3 worm cellular contexts compared by ENCODE assay signal in the genomic region with DNA sequence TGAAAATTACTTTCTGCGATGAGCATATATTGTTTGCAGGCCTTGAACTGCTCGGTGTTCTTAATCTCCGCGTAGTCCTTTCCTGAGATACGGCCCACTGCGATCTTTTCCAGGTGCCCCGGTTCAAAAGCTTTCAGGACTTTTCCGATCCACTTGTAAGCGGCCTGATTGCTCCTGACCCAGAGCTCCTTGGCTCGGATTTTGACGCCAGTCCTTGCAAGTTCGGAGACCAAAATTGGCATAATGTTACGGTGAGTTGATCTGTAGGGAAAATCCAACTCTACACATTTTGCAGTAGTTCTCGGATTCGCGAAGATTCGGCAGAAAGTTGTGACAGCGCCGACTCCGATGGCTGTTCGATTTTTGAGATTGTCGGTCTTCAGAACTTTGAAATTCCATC.
TF ChIP-seq lines count a peak whose summit lies in the region.

No protein-coding gene starts in this region.

TF ChIP-seq in whole organism, L1 larva, 84 proteins besides CTCF, POLR2A, EP300 and RAD21:
- TF ChIP-seq unc-86 (tag; optimal IDR thresholded peaks at IDR 0.05; lab: Kevin White, UChicago) (no peak), nhr-85 (tag; lab: Kevin White, UChicago) (peak; percentile 37)
TF ChIP-seq in whole organism, L1 larva: peak in this region for 1.

TF ChIP-seq in whole organism, L4 larva, 104 proteins besides CTCF, POLR2A, EP300 and RAD21:
- no peak for TF ChIP-seq D1046.2 (GFP tag; IDR thresholded peaks at IDR 0.05; lab: Robert Waterston, UW)
- TF ChIP-seq nhr-237 (tag; optimal IDR thresholded peaks at IDR 0.05; lab: Kevin White, UChicago) = no peak
- TF ChIP-seq aha-1 (tag; lab: Kevin White, UChicago) = peak; percentile 96
- no peak for TF ChIP-seq hlh-11 (tag; optimal IDR thresholded peaks at IDR 0.05; lab: Kevin White, UChicago)
- TF ChIP-seq daf-19 (GFP tag; conservative IDR thresholded peaks at IDR 0.05; lab: Robert Waterston, UW) = no peak
- no peak for TF ChIP-seq dpl-1 (GFP tag; optimal IDR thresholded peaks at IDR 0.05; lab: Kevin White, UChicago)
- TF ChIP-seq egl-27 (tag; optimal IDR thresholded peaks at IDR 0.05; lab: Kevin White, UChicago) = no peak
- no peak for TF ChIP-seq fos-1 (tag; optimal IDR thresholded peaks at IDR 0.05; lab: Kevin White, UChicago)
- no peak for TF ChIP-seq zfp-3 (GFP tag; conservative IDR thresholded peaks at IDR 0.05; lab: Robert Waterston, UW)
- TF ChIP-seq F44E2.7 (GFP tag; IDR thresholded peaks at IDR 0.05; lab: Robert Waterston, UW) = 0 out of 2 replicates have a peak, but pooled peaks have one; percentile 70
- TF ChIP-seq pha-4 (GFP tag; IDR thresholded peaks at IDR 0.05; lab: Robert Waterston, UW) = no peak
- no peak for TF ChIP-seq pha-4 (tag; optimal IDR thresholded peaks at IDR 0.05; lab: Kevin White, UChicago)

TF ChIP-seq in whole organism, young adult, 124 proteins besides CTCF, POLR2A, EP300 and RAD21:
- TF ChIP-seq aptf-2 (GFP tag; conservative IDR thresholded peaks at IDR 0.05; lab: Robert Waterston, UW) = no peak
- no peak for TF ChIP-seq F52B5.7 (tag; optimal IDR thresholded peaks at IDR 0.05; lab: Kevin White, UChicago)
- TF ChIP-seq zfh-2 (GFP tag; conservative IDR thresholded peaks at IDR 0.05; lab: Robert Waterston, UW) = peak; percentile 36; the same call in 1 of the 2 replicates
TF ChIP-seq in whole organism, young adult: peak in this region for 1.
